Worm (Caenorhabditis elegans) whole organism, mixed stage, embryonic: ENCODE measurements around the gene C29F7.10.

Experiments
- elt-3 ChIP-seq: fragments of 150-350 bp; optimal IDR thresholded peaks from 2 replicates; lab custom pipeline; 2014; ENCODE audit warnings: missing biosample characterization, missing genetic modification characterization
- mep-1 ChIP-seq: fragments of 150-350 bp; optimal IDR thresholded peaks from 2 replicates; lab custom pipeline; 2017; ENCODE audit warnings: missing biosample characterization, missing genetic modification reagents, missing genetic modification characterization, inconsistent platforms
- nhr-237 ChIP-seq: fragments of 150-350 bp; optimal IDR thresholded peaks from 2 replicates; lab custom pipeline; 2014; ENCODE audit warnings: missing biosample characterization, missing genetic modification characterization
- nhr-28 ChIP-seq: fragments of 150-350 bp; optimal IDR thresholded peaks from 2 replicates; lab custom pipeline; 2014; ENCODE audit warnings: missing biosample characterization, missing genetic modification characterization
- sem-2 ChIP-seq: fragments of 200-800 bp; sonication (Bioruptor generic); optimal IDR thresholded peaks from 2 replicates; lab custom pipeline; 2018; ENCODE audit warnings: mild to moderate bottlenecking, missing genetic modification characterization, missing compliant biosample characterization
- unc-39 ChIP-seq: fragments of 150-350 bp; optimal IDR thresholded peaks from 2 replicates; lab custom pipeline; 2014; ENCODE audit warnings: missing biosample characterization, missing genetic modification characterization
- unc-62 ChIP-seq: fragments of 150-350 bp; optimal IDR thresholded peaks from 2 replicates; lab custom pipeline; 2014; ENCODE audit warnings: missing biosample characterization, missing genetic modification reagents, missing genetic modification characterization
- zip-8 ChIP-seq: fragments of 150-350 bp; optimal IDR thresholded peaks from 2 replicates; lab custom pipeline; 2014; ENCODE audit warnings: missing biosample characterization, missing genetic modification characterization
- ztf-11 ChIP-seq: fragments of 150-350 bp; optimal IDR thresholded peaks from 2 replicates; lab custom pipeline; 2014; ENCODE audit warnings: missing biosample characterization, missing genetic modification characterization

DNA sequence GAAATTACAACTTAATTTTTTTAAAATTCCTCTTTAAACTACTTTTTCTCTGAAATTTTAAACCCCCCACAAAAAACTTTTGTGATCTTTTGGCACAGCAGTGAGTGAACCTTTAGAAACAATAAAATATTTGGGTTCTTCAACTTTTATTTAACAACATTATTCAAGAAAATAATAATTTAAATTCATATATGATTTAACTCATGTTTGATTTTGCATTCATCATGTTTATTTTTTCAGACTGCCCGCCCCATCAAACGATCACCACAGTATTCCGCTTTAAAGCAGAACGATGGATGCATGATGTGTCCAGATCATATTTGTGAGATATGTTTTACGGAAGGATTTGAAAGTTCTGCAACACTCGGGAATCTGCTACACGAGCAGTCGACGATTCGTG, 15.1 kb upstream of the C29F7.10 start, which contains the start of gene set-8:
- no peak for TF ChIP-seq unc-62
- no peak for TF ChIP-seq unc-39 (tag; lab: Kevin White, UChicago)
- TF ChIP-seq zip-8 (tag; lab: Kevin White, UChicago) = no peak
- no peak for TF ChIP-seq mep-1 (tag; lab: Kevin White, UChicago)
- TF ChIP-seq sem-2 (GFP tag; lab: Kevin White, UChicago) = no peak
- no peak for TF ChIP-seq nhr-237 (tag; lab: Kevin White, UChicago)
- TF ChIP-seq nhr-28 = no peak
- TF ChIP-seq elt-3 (tag; lab: Kevin White, UChicago) = no peak
- TF ChIP-seq ztf-11 = no peak
